Comparison of ENCODE assay signal across 1 fruit fly cellular context in genomic region chr3L:17007041-17007471, dm6.
TF ChIP-seq lines count a peak whose summit lies in the region.

No protein-coding gene starts in this region.

TF ChIP-seq in whole organism, embryonic, 481 proteins besides CTCF, POLR2A, EP300 and RAD21 (continued from another document and continues in another):
- TF ChIP-seq Stat92E (GFP tag; optimal IDR thresholded peaks at IDR 0.05; lab: Kevin White, UChicago) (no peak), fd64A (GFP tag; optimal IDR thresholded peaks at IDR 0.05; lab: Kevin White, UChicago) (no peak), CG9609 (GFP tag; optimal IDR thresholded peaks at IDR 0.05; lab: Kevin White, UChicago) (no peak), CG6689 (GFP tag; IDR thresholded peaks at IDR 0.05; lab: Robert Waterston, UW) (peak; percentile 55), CG15269 (tag; optimal IDR thresholded peaks at IDR 0.05; lab: Kevin White, UChicago) (peak; percentile 43), al (GFP tag; IDR thresholded peaks at IDR 0.05; lab: Robert Waterston, UW) (peak; percentile 33; the same call in 1 of the 2 replicates), emc (GFP tag; optimal IDR thresholded peaks at IDR 0.05; lab: Kevin White, UChicago) (no peak), exex (tag; optimal IDR thresholded peaks at IDR 0.05; lab: Kevin White, UChicago) (peak; percentile 28), CG8924 (tag; optimal IDR thresholded peaks at IDR 0.05; lab: Kevin White, UChicago) (peak; percentile 10), Trl (optimal IDR thresholded peaks at IDR 0.05; lab: Kevin White, UChicago) (no peak), Trl (GFP tag; optimal IDR thresholded peaks at IDR 0.05; lab: Kevin White, UChicago) (no peak), otp (GFP tag; IDR thresholded peaks at IDR 0.05; lab: Robert Waterston, UW) (peak; percentile 40; the same call in 1 of the 3 replicates), CG1529 (GFP tag; optimal IDR thresholded peaks at IDR 0.05; lab: Kevin White, UChicago) (no peak), Lpt (GFP tag; optimal IDR thresholded peaks at IDR 0.05; lab: Kevin White, UChicago) (no peak), CG8388 (GFP tag; optimal IDR thresholded peaks at IDR 0.05; lab: Kevin White, UChicago) (no peak), sob (GFP tag; IDR thresholded peaks at IDR 0.05; lab: Robert Waterston, UW) (0 out of 2 replicates have a peak, but pooled peaks have one; percentile 27), CG7963 (GFP tag; IDR thresholded peaks at IDR 0.05; lab: Robert Waterston, UW; ENCODE audit: partially characterized antibody) (no peak), CG12659 (GFP tag; optimal IDR thresholded peaks at IDR 0.05; lab: Kevin White, UChicago) (peak; percentile 11), Ravus (GFP tag; IDR thresholded peaks at IDR 0.05; lab: Robert Waterston, UW) (no peak), CG15601 (tag; optimal IDR thresholded peaks at IDR 0.05; lab: Kevin White, UChicago) (no peak), az2 (GFP tag; optimal IDR thresholded peaks at IDR 0.05; lab: Kevin White, UChicago) (peak; percentile 3), CG10959 (GFP tag; IDR thresholded peaks at IDR 0.05; lab: Robert Waterston, UW) (no peak), Meics (GFP tag; optimal IDR thresholded peaks at IDR 0.05; lab: Kevin White, UChicago) (peak; percentile 53), wek (GFP tag; optimal IDR thresholded peaks at IDR 0.05; lab: Kevin White, UChicago) (no peak), E2f2 (GFP tag; IDR thresholded peaks at IDR 0.05; lab: Robert Waterston, UW) (peak; percentile 26; the same call in 1 of the 2 replicates), CG11398 (GFP tag; optimal IDR thresholded peaks at IDR 0.05; lab: Kevin White, UChicago) (no peak), Gug (GFP tag; IDR thresholded peaks at IDR 0.05; lab: Robert Waterston, UW) (peak; percentile 37; the same call in 2 of the 4 replicates), bowl (GFP tag; IDR thresholded peaks at IDR 0.05; lab: Robert Waterston, UW) (no peak), toy (GFP tag; IDR thresholded peaks at IDR 0.05; lab: Robert Waterston, UW) (no peak), chinmo (GFP tag; IDR thresholded peaks at IDR 0.05; lab: Robert Waterston, UW; ENCODE audit: partially characterized antibody) (0 out of 4 replicates have a peak, but pooled peaks have one; percentile 29), dimm (GFP tag; IDR thresholded peaks at IDR 0.05; lab: Robert Waterston, UW) (no peak), Opbp (GFP tag; IDR thresholded peaks at IDR 0.05; lab: Robert Waterston, UW; ENCODE audit: partially characterized antibody) (no peak), mirr (GFP tag; optimal IDR thresholded peaks at IDR 0.05; lab: Kevin White, UChicago) (peak; percentile 72), ara (GFP tag; IDR thresholded peaks at IDR 0.05; lab: Robert Waterston, UW) (no peak), CG12769 (tag; optimal IDR thresholded peaks at IDR 0.05; lab: Kevin White, UChicago) (peak; percentile 31), CG18599 (GFP tag; optimal IDR thresholded peaks at IDR 0.05; lab: Kevin White, UChicago) (no peak), ftz-f1 (GFP tag; optimal IDR thresholded peaks at IDR 0.05; lab: Kevin White, UChicago) (no peak), row (GFP tag; IDR thresholded peaks at IDR 0.05; lab: Robert Waterston, UW) (peak; percentile 56), NC2α (GFP tag; optimal IDR thresholded peaks at IDR 0.05; lab: Kevin White, UChicago) (no peak), MTF-1 (GFP tag; optimal IDR thresholded peaks at IDR 0.05; lab: Kevin White, UChicago; ENCODE audit: borderline replicate concordance) (no peak), dysf (GFP tag; IDR thresholded peaks at IDR 0.05; lab: Robert Waterston, UW) (peak; percentile 55; the same call in 2 of the 3 replicates), Vsx1 (GFP tag; optimal IDR thresholded peaks at IDR 0.05; lab: Kevin White, UChicago) (no peak), dmrt99B (tag; optimal IDR thresholded peaks at IDR 0.05; lab: Kevin White, UChicago) (peak; percentile 26), CG10462 (GFP tag; optimal IDR thresholded peaks at IDR 0.05; lab: Kevin White, UChicago) (no peak), croc (GFP tag; conservative IDR thresholded peaks at IDR 0.05; lab: Robert Waterston, UW) (0 out of 3 replicates have a peak, but pooled peaks have one; percentile 13), CG14014 (GFP tag; IDR thresholded peaks at IDR 0.05; lab: Robert Waterston, UW) (peak; percentile 56; the same call in 1 of the 2 replicates), jing (GFP tag; optimal IDR thresholded peaks at IDR 0.05; lab: Kevin White, UChicago) (no peak), zfh1 (GFP tag; IDR thresholded peaks at IDR 0.05; lab: Robert Waterston, UW) (no peak), CG7928 (GFP tag; optimal IDR thresholded peaks at IDR 0.05; lab: Kevin White, UChicago) (no peak), Spps (tag; optimal IDR thresholded peaks at IDR 0.05; lab: Kevin White, UChicago) (no peak), Hr3 (GFP tag; optimal IDR thresholded peaks at IDR 0.05; lab: Kevin White, UChicago) (no peak), nmo (GFP tag; optimal IDR thresholded peaks at IDR 0.05; lab: Kevin White, UChicago) (peak; percentile 24), CG17829 (tag; optimal IDR thresholded peaks at IDR 0.05; lab: Kevin White, UChicago) (no peak), ranshi (GFP tag; IDR thresholded peaks at IDR 0.05; lab: Robert Waterston, UW) (peak; percentile 16; the same call in 1 of the 2 replicates), CkIIα-i1 (GFP tag; IDR thresholded peaks at IDR 0.05; lab: Robert Waterston, UW) (no peak), bsh (GFP tag; optimal IDR thresholded peaks at IDR 0.05; lab: Kevin White, UChicago) (peak in 1 of 2 experiments; percentile 25), CG1603 (tag; optimal IDR thresholded peaks at IDR 0.05; lab: Kevin White, UChicago) (peak; percentile 39), Optix (GFP tag; IDR thresholded peaks at IDR 0.05; lab: Robert Waterston, UW) (peak; percentile 34; the same call in 1 of the 3 replicates), CG8478 (optimal IDR thresholded peaks at IDR 0.05; lab: Kevin White, UChicago) (no peak), gsb (GFP tag; IDR thresholded peaks at IDR 0.05; lab: Robert Waterston, UW) (0 out of 2 replicates have a peak, but pooled peaks have one; percentile 18), Hsf (GFP tag; optimal IDR thresholded peaks at IDR 0.05; lab: Kevin White, UChicago) (no peak), CG3281 (GFP tag; optimal IDR thresholded peaks at IDR 0.05; lab: Kevin White, UChicago) (peak; percentile 7), oc (tag; optimal IDR thresholded peaks at IDR 0.05; lab: Kevin White, UChicago) (no peak), maf-S (GFP tag; optimal IDR thresholded peaks at IDR 0.05; lab: Kevin White, UChicago) (no peak), Camta (GFP tag; optimal IDR thresholded peaks at IDR 0.05; lab: Kevin White, UChicago) (no peak), CG10147 (GFP tag; optimal IDR thresholded peaks at IDR 0.05; lab: Kevin White, UChicago) (no peak), Lhr (GFP tag; optimal IDR thresholded peaks at IDR 0.05; lab: Kevin White, UChicago) (no peak), ham (GFP tag; IDR thresholded peaks at IDR 0.05; lab: Robert Waterston, UW) (no peak), wor (GFP tag; IDR thresholded peaks at IDR 0.05; lab: Robert Waterston, UW) (no peak), ci (GFP tag; IDR thresholded peaks at IDR 0.05; lab: Robert Waterston, UW) (no peak), CG18476 (GFP tag; optimal IDR thresholded peaks at IDR 0.05; lab: Kevin White, UChicago) (no peak), CG15479 (GFP tag; optimal IDR thresholded peaks at IDR 0.05; lab: Kevin White, UChicago) (no peak), org-1 (GFP tag; optimal IDR thresholded peaks at IDR 0.05; lab: Kevin White, UChicago) (peak; percentile 7), kah (GFP tag; optimal IDR thresholded peaks at IDR 0.05; lab: Kevin White, UChicago) (no peak), CG6272 (GFP tag; IDR thresholded peaks at IDR 0.05; lab: Robert Waterston, UW) (no peak), CG2678 (tag; optimal IDR thresholded peaks at IDR 0.05; lab: Kevin White, UChicago) (peak; percentile 40), CG17328 (GFP tag; IDR thresholded peaks at IDR 0.05; lab: Robert Waterston, UW) (peak; percentile 29; the same call in 1 of the 2 replicates), gem (tag; optimal IDR thresholded peaks at IDR 0.05; lab: Kevin White, UChicago) (peak; percentile 63), Dp (GFP tag; optimal IDR thresholded peaks at IDR 0.05; lab: Kevin White, UChicago) (no peak), CG9215 (GFP tag; IDR thresholded peaks at IDR 0.05; lab: Robert Waterston, UW) (no peak; the same call in 1 of the 2 replicates), CG2712 (tag; optimal IDR thresholded peaks at IDR 0.05; lab: Kevin White, UChicago) (peak; percentile 40), jumu (GFP tag; optimal IDR thresholded peaks at IDR 0.05; lab: Kevin White, UChicago) (no peak), wdn (GFP tag; IDR thresholded peaks at IDR 0.05; lab: Robert Waterston, UW) (0 out of 2 replicates have a peak, but pooled peaks have one; percentile 30), CG6254 (GFP tag; optimal IDR thresholded peaks at IDR 0.05; lab: Kevin White, UChicago) (no peak), CG2120 (GFP tag; optimal IDR thresholded peaks at IDR 0.05; lab: Kevin White, UChicago) (peak; percentile 31), Rx (GFP tag; IDR thresholded peaks at IDR 0.05; lab: Robert Waterston, UW) (0 out of 2 replicates have a peak, but pooled peaks have one; percentile 28), CG14965 (GFP tag; optimal IDR thresholded peaks at IDR 0.05; lab: Kevin White, UChicago; ENCODE audit: borderline replicate concordance) (no peak), Xbp1 (GFP tag; optimal IDR thresholded peaks at IDR 0.05; lab: Kevin White, UChicago) (peak; percentile 52), Ssrp (tag; optimal IDR thresholded peaks at IDR 0.05; lab: Kevin White, UChicago) (peak; percentile 8), CG17361 (GFP tag; IDR thresholded peaks at IDR 0.05; lab: Robert Waterston, UW) (peak; percentile 39; the same call in 1 of the 3 replicates), rib (GFP tag; IDR thresholded peaks at IDR 0.05; lab: Robert Waterston, UW) (no peak), CG13287 (GFP tag; IDR thresholded peaks at IDR 0.05; lab: Robert Waterston, UW; ENCODE audit: partially characterized antibody) (no peak), lbe (GFP tag; optimal IDR thresholded peaks at IDR 0.05; lab: Kevin White, UChicago) (peak; percentile 19), dm (GFP tag; optimal IDR thresholded peaks at IDR 0.05; lab: Kevin White, UChicago) (no peak), H2.0 (GFP tag; IDR thresholded peaks at IDR 0.05; lab: Robert Waterston, UW) (peak; percentile 26; the same call in 1 of the 2 replicates), eyg (GFP tag; optimal IDR thresholded peaks at IDR 0.05; lab: Kevin White, UChicago) (no peak), lola (GFP tag; optimal IDR thresholded peaks at IDR 0.05; lab: Kevin White, UChicago) (no peak), CG11456 (GFP tag; IDR thresholded peaks at IDR 0.05; lab: Robert Waterston, UW) (peak; percentile 61; the same call in 1 of the 3 replicates), Bgb (GFP tag; IDR thresholded peaks at IDR 0.05; lab: Robert Waterston, UW; ENCODE audit: partially characterized antibody) (no peak), ase (GFP tag; IDR thresholded peaks at IDR 0.05; lab: Robert Waterston, UW) (no peak), CG14441 (GFP tag; IDR thresholded peaks at IDR 0.05; lab: Robert Waterston, UW) (peak; percentile 54), nerfin-2 (GFP tag; IDR thresholded peaks at IDR 0.05; lab: Robert Waterston, UW; ENCODE audit: partially characterized antibody) (no peak), MESR4 (GFP tag; optimal IDR thresholded peaks at IDR 0.05; lab: Kevin White, UChicago) (no peak), CG1602 (GFP tag; optimal IDR thresholded peaks at IDR 0.05; lab: Kevin White, UChicago) (no peak), E2f1 (GFP tag; IDR thresholded peaks at IDR 0.05; lab: Robert Waterston, UW) (no peak), Max (GFP tag; optimal IDR thresholded peaks at IDR 0.05; lab: Kevin White, UChicago) (no peak), corto (GFP tag; optimal IDR thresholded peaks at IDR 0.05; lab: Kevin White, UChicago) (no peak), CG7271 (tag; optimal IDR thresholded peaks at IDR 0.05; lab: Kevin White, UChicago) (no peak), fd96Cb (tag; optimal IDR thresholded peaks at IDR 0.05; lab: Kevin White, UChicago) (peak; percentile 23), disco-r (GFP tag; optimal IDR thresholded peaks at IDR 0.05; lab: Kevin White, UChicago) (no peak), dmrt11E (tag; optimal IDR thresholded peaks at IDR 0.05; lab: Kevin White, UChicago) (no peak), ssp (GFP tag; IDR thresholded peaks at IDR 0.05; lab: Robert Waterston, UW) (no peak), CG34422 (GFP tag; IDR thresholded peaks at IDR 0.05; lab: Robert Waterston, UW) (no peak), CG9727 (GFP tag; optimal IDR thresholded peaks at IDR 0.05; lab: Kevin White, UChicago) (peak; percentile 7), CG7839 (tag; optimal IDR thresholded peaks at IDR 0.05; lab: Kevin White, UChicago) (peak; percentile 46), CG8765 (GFP tag; IDR thresholded peaks at IDR 0.05; lab: Robert Waterston, UW) (no peak), CG7372 (GFP tag; IDR thresholded peaks at IDR 0.05; lab: Robert Waterston, UW) (0 out of 2 replicates have a peak, but pooled peaks have one; percentile 5), prd (optimal IDR thresholded peaks at IDR 0.05; lab: Kevin White, UChicago) (no peak), prd (GFP tag; IDR thresholded peaks at IDR 0.05; lab: Robert Waterston, UW) (peak; percentile 42; the same call in 2 of the 3 replicates), CG18011 (GFP tag; optimal IDR thresholded peaks at IDR 0.05; lab: Kevin White, UChicago) (no peak), Aef1 (GFP tag; IDR thresholded peaks at IDR 0.05; lab: Robert Waterston, UW) (no peak), D (optimal IDR thresholded peaks at IDR 0.05; lab: Kevin White, UChicago) (no peak), D (GFP tag; optimal IDR thresholded peaks at IDR 0.05; lab: Kevin White, UChicago) (no peak), Asciz (GFP tag; optimal IDR thresholded peaks at IDR 0.05; lab: Kevin White, UChicago) (no peak), CG2116 (GFP tag; optimal IDR thresholded peaks at IDR 0.05; lab: Kevin White, UChicago) (no peak), cwo (GFP tag; optimal IDR thresholded peaks at IDR 0.05; lab: Kevin White, UChicago) (peak; percentile 85), CG11696 (GFP tag; IDR thresholded peaks at IDR 0.05; lab: Robert Waterston, UW) (peak; percentile 31; the same call in 1 of the 2 replicates), Dfd (GFP tag; optimal IDR thresholded peaks at IDR 0.05; lab: Kevin White, UChicago) (no peak), CG8359 (GFP tag; optimal IDR thresholded peaks at IDR 0.05; lab: Kevin White, UChicago; ENCODE audit: borderline replicate concordance) (no peak), CG3847 (GFP tag; IDR thresholded peaks at IDR 0.05; lab: Robert Waterston, UW) (no peak), D19A (tag; optimal IDR thresholded peaks at IDR 0.05; lab: Kevin White, UChicago) (peak; percentile 13), trem (tag; optimal IDR thresholded peaks at IDR 0.05; lab: Kevin White, UChicago) (no peak)
